Worm (Caenorhabditis elegans): ENCODE results near the gene F35C8.8.

DNA sequence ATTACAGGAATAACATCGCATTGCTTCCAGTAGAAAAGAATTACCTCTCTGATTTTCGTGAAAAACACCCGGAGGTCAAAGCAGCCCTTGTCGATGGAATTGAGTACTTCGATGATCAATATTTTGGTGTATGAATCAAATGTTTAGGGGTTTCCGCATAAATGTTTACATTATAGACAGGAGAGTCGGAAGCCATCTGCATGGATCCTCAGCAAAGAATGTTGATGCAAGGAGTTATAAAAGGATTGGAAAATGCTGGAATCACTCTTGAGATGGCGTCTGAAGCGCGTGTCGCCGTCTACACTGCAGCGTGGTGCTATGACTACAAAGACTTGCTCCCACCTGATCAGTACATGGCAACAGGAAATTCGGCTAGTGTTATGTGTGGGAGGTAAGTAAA, 41.8 kb upstream of the F35C8.8 start, which contains the start of gene C41A3.2:
- TF ChIP-seq zag-1 (tag; optimal IDR thresholded peaks at IDR 0.05) (no peak), elt-1 (tag; optimal IDR thresholded peaks at IDR 0.05) (no peak), snpc-4 (tag; optimal IDR thresholded peaks at IDR 0.05) (no peak), nhr-237 (tag; optimal IDR thresholded peaks at IDR 0.05) (no peak), unc-62 (GFP tag; optimal IDR thresholded peaks at IDR 0.05) (no peak), blmp-1 (tag; optimal IDR thresholded peaks at IDR 0.05; ENCODE audit: insufficient read depth) (no peak), nhr-77 (tag; optimal IDR thresholded peaks at IDR 0.05) (no peak), egl-27 (tag; optimal IDR thresholded peaks at IDR 0.05) (no peak), sem-4 (tag; optimal IDR thresholded peaks at IDR 0.05) (no peak), mdl-1 (tag; optimal IDR thresholded peaks at IDR 0.05) (no peak)
